Fruit fly (Drosophila melanogaster) whole organism, pupa: Measurements from ENCODE around the gene Osi4.

Source experiments
- CG12605 ChIP-seq: fragments of 200-800 bp; sonication (Bioruptor generic); IDR thresholded peaks from 2 replicates; pipeline ENCODE4 v1.3.6; 2022; ENCODE audit warnings: missing biosample characterization, missing genetic modification characterization
- CG34367 ChIP-seq: fragments of 200-800 bp; sonication (Bioruptor generic); optimal IDR thresholded peaks from 2 replicates; lab custom pipeline; 2018; ENCODE audit warnings: missing biosample characterization, mild to moderate bottlenecking, missing genetic modification characterization
- CG9948 ChIP-seq: fragments of 200-800 bp; sonication (Bioruptor generic); optimal IDR thresholded peaks from 2 replicates; lab custom pipeline; 2018; ENCODE audit warnings: missing biosample characterization, mild to moderate bottlenecking, missing genetic modification characterization, moderate library complexity
- D1 ChIP-seq: fragments of 200-800 bp; sonication (Bioruptor generic); optimal IDR thresholded peaks from 2 replicates; lab custom pipeline; 2018; ENCODE audit warnings: missing biosample characterization, mild to moderate bottlenecking, missing genetic modification characterization, moderate library complexity
- EcR ChIP-seq: fragments of 200-800 bp; sonication (Bioruptor generic); optimal IDR thresholded peaks from 3 replicates; lab custom pipeline; 2019; ENCODE audit warnings: missing biosample characterization, missing genetic modification characterization, mild to moderate bottlenecking, moderate library complexity, missing genetic modification reagents
- Pif1B ChIP-seq: fragments of 200-800 bp; sonication (Bioruptor generic); optimal IDR thresholded peaks from 3 replicates; lab custom pipeline; 2016; ENCODE audit warnings: missing biosample characterization, missing genetic modification characterization
- Snoo ChIP-seq: fragments of 200-800 bp; sonication (Bioruptor generic); optimal IDR thresholded peaks from 3 replicates; lab custom pipeline; 2017; ENCODE audit warnings: missing biosample characterization, mild to moderate bottlenecking, missing genetic modification characterization, inconsistent platforms

dm6 chr3R:6211041-6211377, 10.6 kb downstream of the Osi4 start:
- no peak for TF ChIP-seq CG9948 (tag; lab: Kevin White, UChicago)
- no peak for TF ChIP-seq CG12605 (GFP tag; lab: Robert Waterston, UW)
- no peak for TF ChIP-seq EcR (GFP tag; lab: Kevin White, UChicago)
- no peak for TF ChIP-seq D1 (tag; lab: Kevin White, UChicago)
- TF ChIP-seq Pif1B = no peak
- TF ChIP-seq CG34367 = no peak
- no peak for TF ChIP-seq Snoo (tag; lab: Kevin White, UChicago)
